Fruit fly (Drosophila melanogaster): ENCODE results near the gene capu.

DNA sequence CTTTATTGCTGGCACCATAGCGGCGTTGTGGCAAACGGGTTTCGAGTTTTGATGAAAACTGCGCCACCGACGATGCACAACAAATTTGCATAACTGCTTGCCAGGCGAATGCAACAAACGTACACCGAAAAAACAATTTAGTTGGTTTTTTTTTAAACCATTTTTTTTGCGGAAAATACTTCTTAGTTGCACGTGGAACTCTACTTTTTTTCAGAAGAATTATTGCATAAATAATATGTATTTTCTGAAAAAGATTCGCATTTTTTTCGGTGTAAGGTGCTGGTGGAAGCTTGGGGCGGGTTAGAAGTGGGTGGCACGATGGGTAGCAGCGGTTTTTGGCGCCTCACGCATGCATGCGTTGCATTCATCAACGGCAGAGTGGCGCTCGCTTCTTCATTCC is 21.5 kb downstream of the capu start:
- TF ChIP-seq insv (optimal IDR thresholded peaks at IDR 0.05): no peak
- TF ChIP-seq Myc (optimal IDR thresholded peaks at IDR 0.05): no peak
- no peak for TF ChIP-seq Sin3A (optimal IDR thresholded peaks at IDR 0.05)
- no peak for TF ChIP-seq ttk (optimal IDR thresholded peaks at IDR 0.05)
- TF ChIP-seq h (optimal IDR thresholded peaks at IDR 0.05): no peak
- TF ChIP-seq psq (optimal IDR thresholded peaks at IDR 0.05): no peak

Measured in Kc167 (cell line).